Fruit fly (Drosophila melanogaster): ENCODE results near the gene CG14957.
A peak's percentile ranks its signal among the peaks of the same experiment; 100 is the strongest.

The CG14957 gene

dm6 chr3L:3164951-3165350 is 22.4 kb upstream of the CG14957 start, which contains the start of gene CG32280 (continued):
- TF ChIP-seq Eip74EF (GFP tag; optimal IDR thresholded peaks at IDR 0.05) (no peak), Adf1 (GFP tag; IDR thresholded peaks at IDR 0.05) (0 out of 2 replicates have a peak, but pooled peaks have one; percentile 12), croc (GFP tag; conservative IDR thresholded peaks at IDR 0.05) (no peak), C15 (GFP tag; IDR thresholded peaks at IDR 0.05) (no peak), sd (tag; optimal IDR thresholded peaks at IDR 0.05) (peak; percentile 82), CG2678 (tag; optimal IDR thresholded peaks at IDR 0.05) (no peak), nerfin-1 (tag; optimal IDR thresholded peaks at IDR 0.05) (peak; percentile 58), CG12744 (GFP tag; optimal IDR thresholded peaks at IDR 0.05) (no peak), Mrtf (GFP tag; IDR thresholded peaks at IDR 0.05) (no peak), CG1832 (GFP tag; optimal IDR thresholded peaks at IDR 0.05) (no peak), Xbp1 (GFP tag; optimal IDR thresholded peaks at IDR 0.05) (peak; percentile 13), CG6791 (GFP tag; IDR thresholded peaks at IDR 0.05; ENCODE audit: partially characterized antibody) (peak; percentile 89), lilli (GFP tag; optimal IDR thresholded peaks at IDR 0.05) (peak; percentile 48), HmgD (GFP tag; optimal IDR thresholded peaks at IDR 0.05) (peak; percentile 68), chn (GFP tag; optimal IDR thresholded peaks at IDR 0.05) (no peak), CG2120 (GFP tag; optimal IDR thresholded peaks at IDR 0.05) (peak; percentile 51), CG3838 (GFP tag; optimal IDR thresholded peaks at IDR 0.05) (no peak), cad (GFP tag; optimal IDR thresholded peaks at IDR 0.05) (no peak), bigmax (GFP tag; optimal IDR thresholded peaks at IDR 0.05) (no peak), Drgx (GFP tag; IDR thresholded peaks at IDR 0.05) (no peak), CG13287 (GFP tag; IDR thresholded peaks at IDR 0.05; ENCODE audit: partially characterized antibody) (peak; percentile 91), gcm2 (GFP tag; optimal IDR thresholded peaks at IDR 0.05) (no peak), Lim3 (GFP tag; IDR thresholded peaks at IDR 0.05) (no peak), ind (GFP tag; optimal IDR thresholded peaks at IDR 0.05) (no peak), Nf-YC (tag; optimal IDR thresholded peaks at IDR 0.05) (peak; percentile 20), NFAT (GFP tag; IDR thresholded peaks at IDR 0.05) (peak; percentile 40; the same call in 1 of the 2 replicates), CG9215 (GFP tag; IDR thresholded peaks at IDR 0.05) (no peak), CG8388 (GFP tag; optimal IDR thresholded peaks at IDR 0.05) (no peak), vvl (GFP tag; IDR thresholded peaks at IDR 0.05) (peak; percentile 50), CG8924 (tag; optimal IDR thresholded peaks at IDR 0.05) (peak; percentile 47), ci (GFP tag; IDR thresholded peaks at IDR 0.05) (peak; percentile 68; the same call in 1 of the 3 replicates), CG33557 (GFP tag; optimal IDR thresholded peaks at IDR 0.05) (no peak)

- TF ChIP-seq CG3065 (GFP tag; optimal IDR thresholded peaks at IDR 0.05) (peak; percentile 85), twi (tag; optimal IDR thresholded peaks at IDR 0.05) (peak; percentile 56), kah (GFP tag; optimal IDR thresholded peaks at IDR 0.05) (peak; percentile 61), sr (GFP tag; IDR thresholded peaks at IDR 0.05) (0 out of 3 replicates have a peak, but pooled peaks have one; percentile 29), cg (GFP tag; optimal IDR thresholded peaks at IDR 0.05) (peak; percentile 54), Antp (GFP tag; optimal IDR thresholded peaks at IDR 0.05) (no peak), Bgb (GFP tag; IDR thresholded peaks at IDR 0.05; ENCODE audit: partially characterized antibody) (no peak), CG31224 (GFP tag; IDR thresholded peaks at IDR 0.05) (no peak), tgo (GFP tag; IDR thresholded peaks at IDR 0.05) (no peak), Atf3 (GFP tag; optimal IDR thresholded peaks at IDR 0.05) (no peak), ftz-f1 (GFP tag; optimal IDR thresholded peaks at IDR 0.05) (peak; percentile 52), Dfd (GFP tag; optimal IDR thresholded peaks at IDR 0.05) (no peak), Aef1 (GFP tag; IDR thresholded peaks at IDR 0.05) (no peak), luna (GFP tag; optimal IDR thresholded peaks at IDR 0.05) (no peak), crol (GFP tag; IDR thresholded peaks at IDR 0.05) (peak; percentile 66), CG34376 (GFP tag; optimal IDR thresholded peaks at IDR 0.05) (peak; percentile 26), rib (GFP tag; IDR thresholded peaks at IDR 0.05) (0 out of 2 replicates have a peak, but pooled peaks have one; percentile 9), ap (GFP tag; IDR thresholded peaks at IDR 0.05) (no peak)
Observed at dm6 chr3L:3165399-3165798, 22.0 kb upstream of the CG14957 start.

All from whole organism, embryonic.